Worm (Caenorhabditis elegans): ENCODE measurements around the gene Y51B9A.8.

Gene Y51B9A.8

DNA sequence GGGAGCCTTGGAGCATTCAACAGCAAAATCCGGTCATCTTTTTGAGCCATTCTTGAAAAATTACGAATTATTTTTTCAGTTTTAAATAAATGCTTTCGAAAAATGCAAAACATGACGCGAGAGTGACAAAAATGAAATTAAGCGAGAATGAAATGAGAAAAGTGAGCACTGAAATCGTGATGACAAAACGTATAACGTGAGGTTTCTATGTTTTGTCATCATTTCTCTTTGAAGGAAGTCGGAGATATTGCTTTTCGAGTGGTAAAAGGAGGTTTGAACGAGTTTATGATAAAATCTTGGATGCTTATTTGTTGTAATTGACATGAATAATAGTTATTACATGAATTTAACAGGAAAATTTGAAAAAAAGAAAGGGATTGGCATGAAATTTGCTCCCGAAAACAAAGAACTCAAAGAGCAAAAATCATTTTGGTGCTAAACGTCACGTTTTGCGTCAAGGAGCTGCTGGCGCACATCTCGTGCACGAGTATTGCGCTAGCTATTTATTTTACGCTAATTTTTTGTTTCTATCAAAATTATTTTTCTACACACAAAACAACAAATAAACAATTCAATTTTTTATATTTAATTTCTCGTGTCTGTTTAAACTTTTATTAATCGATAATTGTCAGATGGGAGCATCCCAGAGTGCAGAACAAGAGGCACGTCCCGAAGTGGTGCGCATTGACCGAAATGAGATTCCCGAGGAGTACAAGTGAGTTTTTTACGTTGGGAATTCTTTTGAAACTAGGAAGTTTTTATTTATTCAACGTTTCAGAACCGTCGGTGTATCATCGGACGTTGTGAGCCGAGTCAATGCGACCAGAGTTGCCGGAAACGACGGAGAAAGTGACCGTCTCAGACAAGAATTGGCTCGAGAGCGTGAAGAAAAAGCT, 18.0 kb downstream of the Y51B9A.8 start, which contains the start of the genes gss-1 and chch-3 (continued):
- TF ChIP-seq mdl-1 (tag; optimal IDR thresholded peaks at IDR 0.05) (no peak), nhr-11 (tag; optimal IDR thresholded peaks at IDR 0.05) (peak; percentile 69), egl-43 (GFP tag; IDR thresholded peaks at IDR 0.05) (no peak), ZK546.5 (tag; optimal IDR thresholded peaks at IDR 0.05) (no peak), pha-4 (GFP tag; IDR thresholded peaks at IDR 0.05) (peak; percentile 33; the same call in 1 of the 2 replicates), pha-4 (tag; optimal IDR thresholded peaks at IDR 0.05) (peak; percentile 56), ama-1 (optimal IDR thresholded peaks at IDR 0.05) (no peak), dpl-1 (GFP tag; optimal IDR thresholded peaks at IDR 0.05) (peak; percentile 65), nhr-28 (tag; optimal IDR thresholded peaks at IDR 0.05) (peak; percentile 20), fos-1 (tag; optimal IDR thresholded peaks at IDR 0.05) (no peak), hif-1 (tag; optimal IDR thresholded peaks at IDR 0.05) (peak in 1 of 2 experiments; percentile 48), ztf-7 (tag; optimal IDR thresholded peaks at IDR 0.05) (no peak), daf-16 (GFP tag; optimal IDR thresholded peaks at IDR 0.05) (peak in 1 of 2 experiments; percentile 18), daf-16 (tag; optimal IDR thresholded peaks at IDR 0.05) (peak; percentile 23)

- TF ChIP-seq nhr-77 (tag; optimal IDR thresholded peaks at IDR 0.05), result peak; percentile 7
- no peak for TF ChIP-seq ces-1 (GFP tag; optimal IDR thresholded peaks at IDR 0.05)
- no peak for TF ChIP-seq egl-43 (GFP tag; IDR thresholded peaks at IDR 0.05)
- peak; percentile 30 for TF ChIP-seq pqm-1 (tag; optimal IDR thresholded peaks at IDR 0.05)
- no peak for TF ChIP-seq daf-16 (GFP tag; optimal IDR thresholded peaks at IDR 0.05)
- peak; percentile 40 for TF ChIP-seq daf-16 (tag; optimal IDR thresholded peaks at IDR 0.05)
- no peak for TF ChIP-seq lir-3 (tag; optimal IDR thresholded peaks at IDR 0.05)
- no peak for TF ChIP-seq Y48G9A.11 (GFP tag; IDR thresholded peaks at IDR 0.05)
- TF ChIP-seq mes-2 (tag; optimal IDR thresholded peaks at IDR 0.05; ENCODE audit: poor library complexity, severe bottlenecking), result peak; percentile 18
- TF ChIP-seq ceh-28 (tag; optimal IDR thresholded peaks at IDR 0.05), result no peak
- TF ChIP-seq nhr-76 (tag; optimal IDR thresholded peaks at IDR 0.05), result no peak
These were observed 19.5 kb downstream of the Y51B9A.8 start, which contains the start of the genes M176.4 and M176.16 for ce11 chrII:9418065-9418567. M176.4 (plus strand) TSS chrII:9418365. M176.16 (plus strand) TSS chrII:9418517.

DNA sequence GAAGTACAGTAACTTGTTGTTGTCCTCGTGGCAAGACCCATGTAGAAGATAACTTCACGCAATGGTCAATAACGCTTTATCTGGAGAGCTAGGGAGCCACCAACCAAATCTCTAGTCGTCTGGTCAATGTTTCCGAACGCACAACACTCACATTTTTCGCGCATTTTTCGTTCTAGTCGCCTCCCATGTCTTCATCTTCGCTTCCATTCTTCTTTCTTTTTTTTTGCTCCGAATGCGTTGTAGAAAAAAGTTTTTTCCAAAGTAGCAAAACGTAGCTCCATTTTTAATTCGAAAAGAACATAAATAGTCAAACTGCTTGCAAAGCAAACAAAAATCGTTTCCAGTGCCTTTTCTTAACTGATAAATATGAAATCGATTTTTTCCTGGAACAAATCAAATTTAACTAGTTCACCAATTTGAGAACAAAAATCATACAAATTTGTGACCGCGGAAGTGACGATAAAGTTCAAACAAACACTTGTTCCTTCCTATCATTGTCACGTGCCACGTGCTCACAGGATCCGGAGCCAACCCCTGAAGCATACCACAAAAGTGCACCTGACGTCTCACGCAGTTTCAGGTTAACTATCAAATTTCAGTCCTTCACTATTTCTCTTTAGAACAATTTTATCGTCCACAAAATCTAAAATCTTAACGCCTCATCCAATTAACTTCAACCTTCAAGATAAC, 20.3 kb downstream of the Y51B9A.8 start:
- peak; percentile 58 for TF ChIP-seq dmd-6 (GFP tag; IDR thresholded peaks at IDR 0.05)
- TF ChIP-seq ceh-28 (tag; optimal IDR thresholded peaks at IDR 0.05), result no peak
- TF ChIP-seq vab-7 (GFP tag; IDR thresholded peaks at IDR 0.05), result no peak
- no peak for TF ChIP-seq madf-9 (GFP tag; conservative IDR thresholded peaks at IDR 0.05)
- TF ChIP-seq zfp-3 (GFP tag; conservative IDR thresholded peaks at IDR 0.05), result no peak
- TF ChIP-seq hlh-11 (tag; optimal IDR thresholded peaks at IDR 0.05), result peak; percentile 3
- TF ChIP-seq unc-62 (GFP tag; optimal IDR thresholded peaks at IDR 0.05 in 1 of 2), result peak in 1 of 2 experiments; percentile 91
- TF ChIP-seq unc-62 (tag; optimal IDR thresholded peaks at IDR 0.05), result no peak
- peak; percentile 24 for TF ChIP-seq hlh-30 (tag; optimal IDR thresholded peaks at IDR 0.05; ENCODE audit: insufficient read depth)
- no peak for TF ChIP-seq pha-4 (GFP tag; IDR thresholded peaks at IDR 0.05)
- TF ChIP-seq pha-4 (tag; optimal IDR thresholded peaks at IDR 0.05), result no peak
- peak; percentile 37 for TF ChIP-seq nhr-28 (tag; optimal IDR thresholded peaks at IDR 0.05)
- TF ChIP-seq daf-16 (GFP tag; optimal IDR thresholded peaks at IDR 0.05), result no peak
- TF ChIP-seq daf-16 (tag; optimal IDR thresholded peaks at IDR 0.05), result peak; percentile 10
- TF ChIP-seq zag-1 (tag; optimal IDR thresholded peaks at IDR 0.05), result no peak

DNA sequence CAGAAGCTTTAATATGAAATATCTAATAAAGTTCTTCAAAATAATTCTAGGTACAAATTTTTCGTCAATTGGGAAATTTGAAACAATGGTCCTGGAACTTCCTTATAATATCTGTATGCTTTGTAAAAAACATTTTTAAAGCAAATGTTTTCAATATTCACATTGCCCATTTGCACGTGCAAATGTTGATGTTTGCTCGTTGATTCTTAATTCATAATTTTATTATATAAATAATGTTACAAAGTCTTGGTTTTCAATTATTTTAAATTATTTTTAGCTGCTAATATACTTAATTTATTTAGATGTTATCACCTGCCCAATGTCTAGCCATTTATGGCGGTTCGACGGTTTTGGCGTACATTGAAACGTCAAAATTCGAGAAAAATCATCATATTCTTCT, 23.3 kb downstream of the Y51B9A.8 start, which contains the start of gene M176.11:
M176.11 (plus strand) TSS at position 301 of the 400 bp plus-strand sequence.
- TF ChIP-seq lin-29 (GFP tag; IDR thresholded peaks at IDR 0.05), result no peak
- TF ChIP-seq mep-1 (tag; optimal IDR thresholded peaks at IDR 0.05), result no peak
- no peak for TF ChIP-seq F37D6.2 (tag; optimal IDR thresholded peaks at IDR 0.05)
- TF ChIP-seq madf-9 (GFP tag; conservative IDR thresholded peaks at IDR 0.05), result no peak
- no peak for TF ChIP-seq hif-1 (tag; optimal IDR thresholded peaks at IDR 0.05)
- no peak for TF ChIP-seq nhr-6 (tag; optimal IDR thresholded peaks at IDR 0.05)
- no peak for TF ChIP-seq T20F7.1 (GFP tag; optimal IDR thresholded peaks at IDR 0.05)
- TF ChIP-seq Y5F2A.4 (GFP tag; optimal IDR thresholded peaks at IDR 0.05), result no peak
- TF ChIP-seq jun-1 (tag; optimal IDR thresholded peaks at IDR 0.05), result no peak
- TF ChIP-seq F26F4.8 (GFP tag; conservative IDR thresholded peaks at IDR 0.05), result no peak
- no peak for TF ChIP-seq egl-43 (GFP tag; IDR thresholded peaks at IDR 0.05)
- TF ChIP-seq R02D3.7 (tag; optimal IDR thresholded peaks at IDR 0.05), result no peak
- no peak for TF ChIP-seq nhr-77 (tag; optimal IDR thresholded peaks at IDR 0.05)
- no peak for TF ChIP-seq set-16 (GFP tag; IDR thresholded peaks at IDR 0.05)
- no peak for TF ChIP-seq nhr-28 (tag; optimal IDR thresholded peaks at IDR 0.05)
- no peak for TF ChIP-seq tag-97 (GFP tag; IDR thresholded peaks at IDR 0.05)
- no peak for TF ChIP-seq lir-3 (tag; optimal IDR thresholded peaks at IDR 0.05)
